Fruit fly (Drosophila melanogaster) whole organism, embryonic: ENCODE measurements around the gene CG31157.

Source experiments
- Asciz ChIP-seq: fragments of 200-800 bp; sonication (Bioruptor generic); optimal IDR thresholded peaks from 2 replicates; lab custom pipeline; 2017; ENCODE audit warnings: missing biosample characterization, mild to moderate bottlenecking, missing genetic modification characterization, missing genetic modification reagents
- Awh ChIP-seq: fragments of 200-800 bp; sonication (Bioruptor generic); IDR thresholded peaks from 2 replicates; pipeline ENCODE4, ENCODE4 v1.3.6; 2022; ENCODE audit warnings: missing biosample characterization, missing genetic modification characterization
- BEAF-32 ChIP-seq: fragments of 200-800 bp; sonication (Bioruptor generic); optimal IDR thresholded peaks from 3 replicates; lab custom pipeline; 2017; ENCODE audit warnings: missing biosample characterization, missing genetic modification characterization, mild to moderate bottlenecking, moderate library complexity, missing genetic modification reagents
- CG11398 ChIP-seq: fragments of 200-800 bp; sonication (Bioruptor generic); optimal IDR thresholded peaks from 2 replicates; lab custom pipeline; 2016; ENCODE audit warnings: missing biosample characterization, missing genetic modification characterization
- CG11456 ChIP-seq: fragments of 200-800 bp; sonication (Bioruptor generic); IDR thresholded peaks from 3 replicates; pipeline ENCODE4 v1.3.6; 2022; ENCODE audit warnings: missing biosample characterization, missing genetic modification characterization
- CG12744 ChIP-seq: fragments of 200-800 bp; sonication (Bioruptor generic); optimal IDR thresholded peaks from 2 replicates; lab custom pipeline; 2016; ENCODE audit warnings: missing biosample characterization, missing genetic modification characterization
- CG12942 ChIP-seq: fragments of 200-800 bp; sonication (Bioruptor generic); optimal IDR thresholded peaks from 3 replicates; lab custom pipeline; 2016; ENCODE audit warnings: missing biosample characterization, missing genetic modification characterization
- CG13123 ChIP-seq: fragments of 200-800 bp; sonication (Bioruptor generic); optimal IDR thresholded peaks from 2 replicates; lab custom pipeline; 2016; ENCODE audit warnings: missing biosample characterization, missing genetic modification characterization
- CG13296 ChIP-seq: fragments of 200-800 bp; sonication (Bioruptor generic); optimal IDR thresholded peaks from 3 replicates; lab custom pipeline; 2018; ENCODE audit warnings: missing biosample characterization, mild to moderate bottlenecking, missing genetic modification characterization
- CG1647 ChIP-seq: fragments of 200-800 bp; sonication (Bioruptor generic); optimal IDR thresholded peaks from 3 replicates; lab custom pipeline; 2016; ENCODE audit warnings: missing biosample characterization, missing genetic modification characterization
- CG17359 ChIP-seq: fragments of 200-800 bp; sonication (Bioruptor generic); optimal IDR thresholded peaks from 3 replicates; lab custom pipeline; 2018; ENCODE audit warnings: missing biosample characterization, mild to moderate bottlenecking, missing genetic modification characterization, moderate library complexity
- CG2202 ChIP-seq: fragments of 200-800 bp; sonication (Bioruptor generic); optimal IDR thresholded peaks from 2 replicates; lab custom pipeline; 2018; ENCODE audit warnings: missing biosample characterization, mild to moderate bottlenecking, missing genetic modification characterization
- CG2875 ChIP-seq: fragments of 200-800 bp; sonication (Bioruptor generic); optimal IDR thresholded peaks from 2 replicates; lab custom pipeline; 2017; ENCODE audit warnings: missing biosample characterization, mild to moderate bottlenecking, missing genetic modification characterization, missing genetic modification reagents
- CG34224 ChIP-seq: fragments of 200-800 bp; sonication (Bioruptor generic); IDR thresholded peaks from 3 replicates; pipeline ENCODE4 v1.3.6; 2022; ENCODE audit warnings: missing biosample characterization, missing genetic modification characterization; ENCODE audit not compliant: partially characterized antibody
- CG5953 ChIP-seq: fragments of 200-800 bp; sonication (Bioruptor generic); IDR thresholded peaks from 2 replicates; pipeline ENCODE4 v1.3.6; 2022; ENCODE audit warnings: missing biosample characterization, missing genetic modification characterization
- CG6683 ChIP-seq: fragments of 200-800 bp; sonication (Bioruptor generic); optimal IDR thresholded peaks from 2 replicates; lab custom pipeline; 2017; ENCODE audit warnings: missing biosample characterization, mild to moderate bottlenecking, missing genetic modification characterization, missing genetic modification reagents
- CG8089 ChIP-seq: fragments of 200-800 bp; sonication (Bioruptor generic); optimal IDR thresholded peaks from 3 replicates; lab custom pipeline; 2016; ENCODE audit warnings: missing biosample characterization, missing genetic modification characterization
- CG8281 ChIP-seq: fragments of 200-800 bp; sonication (Bioruptor generic); optimal IDR thresholded peaks from 2 replicates; lab custom pipeline; 2018; ENCODE audit warnings: missing biosample characterization, mild to moderate bottlenecking, missing genetic modification characterization, moderate library complexity
- CG8388 ChIP-seq: fragments of 200-800 bp; sonication (Bioruptor generic); optimal IDR thresholded peaks from 2 replicates; lab custom pipeline; 2019; ENCODE audit warnings: missing biosample characterization, mild to moderate bottlenecking, missing genetic modification characterization, moderate library complexity
- CG9727 ChIP-seq: fragments of 200-800 bp; sonication (Bioruptor generic); optimal IDR thresholded peaks from 3 replicates; lab custom pipeline; 2017; ENCODE audit warnings: missing biosample characterization, mild to moderate bottlenecking, missing genetic modification characterization
- D19A ChIP-seq: fragments of 200-800 bp; optimal IDR thresholded peaks from 3 replicates; lab custom pipeline; 2019; ENCODE audit warnings: missing biosample characterization, mild to moderate bottlenecking, missing genetic modification characterization, moderate library complexity
- E2f2 ChIP-seq: fragments of 200-800 bp; sonication (Bioruptor generic); IDR thresholded peaks from 2 replicates; pipeline ENCODE4 v1.3.6; 2022; ENCODE audit warnings: missing biosample characterization, missing genetic modification characterization
- ERR ChIP-seq: fragments of 200-800 bp; sonication (Bioruptor generic); optimal IDR thresholded peaks from 2 replicates; lab custom pipeline; 2016; ENCODE audit warnings: missing biosample characterization, missing genetic modification characterization
- Ets97D ChIP-seq: fragments of 200-800 bp; sonication (Bioruptor generic); optimal IDR thresholded peaks from 3 replicates; lab custom pipeline; 2016; ENCODE audit warnings: missing biosample characterization, missing genetic modification characterization
- HmgD ChIP-seq: fragments of 200-800 bp; sonication (Bioruptor generic); optimal IDR thresholded peaks from 3 replicates; lab custom pipeline; 2016; ENCODE audit warnings: missing biosample characterization, missing genetic modification characterization
- Max ChIP-seq: fragments of 200-800 bp; sonication (Bioruptor generic); optimal IDR thresholded peaks from 2 replicates; lab custom pipeline; 2016; ENCODE audit warnings: missing biosample characterization, mild to moderate bottlenecking, missing genetic modification characterization
- Meics ChIP-seq: fragments of 200-800 bp; sonication (Bioruptor generic); optimal IDR thresholded peaks from 2 replicates; lab custom pipeline; 2017; ENCODE audit warnings: missing biosample characterization, mild to moderate bottlenecking, missing genetic modification characterization
- Ravus ChIP-seq: fragments of 200-800 bp; sonication (Bioruptor generic); IDR thresholded peaks from 2 replicates; pipeline ENCODE4 v1.3.6; 2022; ENCODE audit warnings: missing biosample characterization, missing genetic modification characterization
- ase ChIP-seq: fragments of 200-800 bp; sonication (Bioruptor generic); IDR thresholded peaks from 3 replicates; pipeline ENCODE4 v1.3.6; 2022; ENCODE audit warnings: missing biosample characterization, missing genetic modification characterization
- az2 ChIP-seq: fragments of 200-800 bp; sonication (Bioruptor generic); optimal IDR thresholded peaks from 3 replicates; lab custom pipeline; 2016; ENCODE audit warnings: missing biosample characterization, missing genetic modification characterization
- bigmax ChIP-seq: fragments of 200-800 bp; sonication (Bioruptor generic); optimal IDR thresholded peaks from 2 replicates; lab custom pipeline; 2018; ENCODE audit warnings: missing biosample characterization, mild to moderate bottlenecking, missing genetic modification characterization
- ci ChIP-seq: fragments of 200-800 bp; sonication (Bioruptor generic); IDR thresholded peaks from 3 replicates; pipeline ENCODE4 v1.3.6; 2022; ENCODE audit warnings: missing biosample characterization, missing genetic modification characterization
- crp ChIP-seq, 2 experiments: fragments of 200-800 bp; sonication (Bioruptor generic); optimal IDR thresholded peaks; 2 replicates in 1 of 2; 3 replicates in 1 of 2; lab custom pipeline; 2017; ENCODE audit warnings: missing biosample characterization in 2 of 2, missing genetic modification characterization in 2 of 2, mild to moderate bottlenecking in 1 of 2, moderate library complexity in 1 of 2
- dan ChIP-seq: fragments of 200-800 bp; sonication (Bioruptor generic); IDR thresholded peaks from 2 replicates; pipeline ENCODE4 v1.3.6; 2022; ENCODE audit warnings: missing biosample characterization, missing genetic modification characterization
- danr ChIP-seq: fragments of 200-800 bp; sonication (Bioruptor generic); IDR thresholded peaks from 2 replicates; pipeline ENCODE4 v1.3.6; 2022; ENCODE audit warnings: missing biosample characterization, missing genetic modification characterization
- emc ChIP-seq: fragments of 200-800 bp; sonication (Bioruptor generic); optimal IDR thresholded peaks from 2 replicates; lab custom pipeline; 2016; ENCODE audit warnings: missing biosample characterization, missing genetic modification characterization
- gsb-n ChIP-seq: fragments of 200-800 bp; sonication (Bioruptor generic); optimal IDR thresholded peaks from 3 replicates; lab custom pipeline; 2018; ENCODE audit warnings: missing biosample characterization, mild to moderate bottlenecking, missing genetic modification characterization
- h ChIP-seq: fragments of >200 bp; optimal IDR thresholded peaks from 2 replicates; lab custom pipeline; 2017
- jigr1 ChIP-seq: fragments of 200-800 bp; sonication (Bioruptor generic); IDR thresholded peaks from 3 replicates; pipeline ENCODE4 v1.3.6; 2022; ENCODE audit warnings: missing biosample characterization, missing genetic modification characterization
- jumu ChIP-seq: fragments of 200-800 bp; sonication (Bioruptor generic); optimal IDR thresholded peaks from 3 replicates; lab custom pipeline; 2016; ENCODE audit warnings: missing biosample characterization, missing genetic modification characterization
- lab ChIP-seq: fragments of 200-800 bp; sonication (Bioruptor generic); optimal IDR thresholded peaks from 3 replicates; lab custom pipeline; 2017; ENCODE audit warnings: missing biosample characterization, missing genetic modification characterization, mild to moderate bottlenecking, moderate library complexity, missing genetic modification reagents
- pb ChIP-seq: fragments of 200-800 bp; sonication (Bioruptor generic); optimal IDR thresholded peaks from 3 replicates; lab custom pipeline; 2016; ENCODE audit warnings: missing biosample characterization, missing genetic modification characterization
- pho ChIP-seq: fragments of 200-800 bp; sonication (Bioruptor generic); optimal IDR thresholded peaks from 2 replicates; lab custom pipeline; 2016; ENCODE audit warnings: missing biosample characterization, missing genetic modification characterization
- prd ChIP-seq, 3 experiments: fragments of >200 bp in 2 of 3; fragments of 200-800 bp in 1 of 3; sonication (Bioruptor generic) in 1 of 3; optimal IDR thresholded peaks in 2 of 3; IDR thresholded peaks in 1 of 3; 2 replicates in 2 of 3; 3 replicates in 1 of 3; pipeline versions ENCODE4 v1.3.6 to Lab custom; 2017 to 2022; ENCODE audit warnings: missing biosample characterization in 1 of 3, missing genetic modification characterization in 1 of 3
- sc ChIP-seq, 3 experiments: fragments of >200 bp in 2 of 3; fragments of 200-800 bp in 1 of 3; sonication (Bioruptor generic) in 1 of 3; optimal IDR thresholded peaks; 2 replicates in 2 of 3; 3 replicates in 1 of 3; lab custom pipeline; 2017; ENCODE audit warnings: mild to moderate bottlenecking in 1 of 3, missing biosample characterization in 1 of 3, missing genetic modification characterization in 1 of 3, missing genetic modification reagents in 1 of 3
- scrt ChIP-seq: fragments of 200-800 bp; sonication (Bioruptor generic); optimal IDR thresholded peaks from 2 replicates; lab custom pipeline; 2018; ENCODE audit warnings: missing biosample characterization, mild to moderate bottlenecking, missing genetic modification characterization, moderate library complexity
- sd ChIP-seq: fragments of 200-800 bp; sonication (Bioruptor generic); optimal IDR thresholded peaks from 3 replicates; lab custom pipeline; 2018; ENCODE audit warnings: missing biosample characterization, mild to moderate bottlenecking, missing genetic modification characterization, moderate library complexity
- sna ChIP-seq: fragments of 200-800 bp; sonication (Bioruptor generic); IDR thresholded peaks from 2 replicates; pipeline ENCODE4 v1.3.6; 2022; ENCODE audit warnings: missing biosample characterization, missing genetic modification characterization; ENCODE audit not compliant: partially characterized antibody
- trem ChIP-seq: fragments of 200-800 bp; optimal IDR thresholded peaks from 3 replicates; lab custom pipeline; 2019; ENCODE audit warnings: missing biosample characterization, mild to moderate bottlenecking, missing genetic modification characterization, moderate library complexity
- wdn ChIP-seq: fragments of 200-800 bp; sonication (Bioruptor generic); IDR thresholded peaks from 2 replicates; pipeline ENCODE4 v1.3.6; 2022; ENCODE audit warnings: missing biosample characterization, missing genetic modification characterization

Gene CG31157

DNA sequence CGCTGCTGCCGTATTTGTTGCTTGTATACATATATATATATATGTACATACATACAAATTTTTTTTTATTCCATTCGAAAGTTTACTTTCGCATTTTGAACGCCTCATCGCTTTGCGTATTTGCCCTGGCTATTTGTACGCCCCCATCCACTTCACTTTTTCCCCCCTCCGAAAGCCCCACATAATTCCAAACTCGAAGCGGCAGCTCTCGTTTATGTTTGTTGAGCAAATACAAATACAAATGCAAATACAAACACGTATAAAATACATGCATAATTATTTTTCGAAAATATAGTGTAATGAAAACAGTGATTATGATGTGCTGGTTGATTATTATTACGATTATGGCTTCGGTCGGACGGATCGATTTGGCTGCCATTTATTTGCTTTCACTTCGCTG lies 20.5 kb downstream of the CG31157 start (continued):
- TF ChIP-seq CG12942 (peak; percentile 78), dan (GFP tag; lab: Robert Waterston, UW) (no peak), Max (GFP tag; lab: Kevin White, UChicago) (peak; percentile 69), sc (optimal IDR thresholded peaks at IDR 0.05; lab: Kevin White, UChicago) (no peak), sc (GFP tag; optimal IDR thresholded peaks at IDR 0.05; lab: Kevin White, UChicago) (peak; percentile 93), Meics (peak; percentile 80), CG9727 (GFP tag; lab: Kevin White, UChicago) (peak; percentile 94), prd (optimal IDR thresholded peaks at IDR 0.05; lab: Kevin White, UChicago) (no peak), prd (GFP tag; IDR thresholded peaks at IDR 0.05; lab: Robert Waterston, UW) (no peak), CG17359 (peak; percentile 98), CG12744 (peak; percentile 64), lab (GFP tag; lab: Kevin White, UChicago) (peak; percentile 97), CG11398 (GFP tag; lab: Kevin White, UChicago) (peak; percentile 76), CG2202 (peak; percentile 93), bigmax (GFP tag; lab: Kevin White, UChicago) (peak; percentile 68), CG6683 (peak; percentile 82), sd (tag; lab: Kevin White, UChicago) (no peak), scrt (GFP tag; lab: Kevin White, UChicago) (peak; percentile 80), wdn (GFP tag; lab: Robert Waterston, UW) (no peak), danr (GFP tag; lab: Robert Waterston, UW) (peak; percentile 60), crp (GFP tag; optimal IDR thresholded peaks at IDR 0.05; lab: Kevin White, UChicago) (peak in 1 of 2 experiments; percentile 50), CG34224 (GFP tag; lab: Robert Waterston, UW) (no peak), CG2875 (GFP tag; lab: Kevin White, UChicago) (peak; percentile 97), h (lab: Kevin White, UChicago) (no peak), Ets97D (GFP tag; lab: Kevin White, UChicago) (peak; percentile 27), jumu (GFP tag; lab: Kevin White, UChicago) (peak; percentile 21), CG8281 (peak; percentile 77), trem (tag; lab: Kevin White, UChicago) (peak; percentile 87), pho (peak; percentile 16), pb (GFP tag; lab: Kevin White, UChicago) (peak; percentile 56), Asciz (peak; percentile 99), CG1647 (peak; percentile 56), gsb-n (peak; percentile 97), CG13123 (GFP tag; lab: Kevin White, UChicago) (peak; percentile 80), ase (GFP tag; lab: Robert Waterston, UW) (no peak), D19A (tag; lab: Kevin White, UChicago) (peak; percentile 82), CG13296 (GFP tag; lab: Kevin White, UChicago) (peak; percentile 82), ci (peak; percentile 92), sna (no peak), Ravus (GFP tag; lab: Robert Waterston, UW) (no peak; the same call in 1 of the 2 replicates), jigr1 (GFP tag; lab: Robert Waterston, UW) (no peak), CG8388 (GFP tag; lab: Kevin White, UChicago) (peak; percentile 88), az2 (GFP tag; lab: Kevin White, UChicago) (peak; percentile 45), ERR (peak; percentile 56), emc (GFP tag; lab: Kevin White, UChicago) (no peak), HmgD (GFP tag; lab: Kevin White, UChicago) (no peak), CG11456 (GFP tag; lab: Robert Waterston, UW) (no peak; the same call in 2 of the 3 replicates), Awh (GFP tag; lab: Robert Waterston, UW) (peak; percentile 87), CG8089 (GFP tag; lab: Kevin White, UChicago) (peak; percentile 81), CG5953 (GFP tag; lab: Robert Waterston, UW) (peak; percentile 71), BEAF-32 (GFP tag; lab: Kevin White, UChicago) (no peak), E2f2 (peak; percentile 42; the same call in 1 of the 2 replicates)
